Fruit fly (Drosophila melanogaster): Measurements from ENCODE around the gene CG31087.

dm6 chr3R:25299507-25299964, 14.1 kb downstream of the CG31087 start, which contains the start of gene CG31288:
- TF ChIP-seq CG14655 (GFP tag; optimal IDR thresholded peaks at IDR 0.05) (no peak), CG10348 (GFP tag; IDR thresholded peaks at IDR 0.05) (no peak), CG8301 (tag; optimal IDR thresholded peaks at IDR 0.05) (no peak), CG17806 (tag; optimal IDR thresholded peaks at IDR 0.05) (no peak), EcR (GFP tag; optimal IDR thresholded peaks at IDR 0.05) (no peak), Snoo (tag; optimal IDR thresholded peaks at IDR 0.05) (no peak), CG12605 (GFP tag; IDR thresholded peaks at IDR 0.05) (no peak), CG34367 (tag; optimal IDR thresholded peaks at IDR 0.05) (no peak), gl (tag; optimal IDR thresholded peaks at IDR 0.05) (no peak), CG4496 (GFP tag; IDR thresholded peaks at IDR 0.05) (no peak), CG32121 (GFP tag; IDR thresholded peaks at IDR 0.05) (no peak), CG15710 (tag; optimal IDR thresholded peaks at IDR 0.05) (no peak), CG8159 (tag; optimal IDR thresholded peaks at IDR 0.05) (no peak)

Measured in whole organism, pupa.